Fruit fly (Drosophila melanogaster) whole organism, prepupa: ENCODE data around the gene Manf.

Experiments used
- Blimp-1 ChIP-seq: fragments of 200-800 bp; sonication (Bioruptor generic); optimal IDR thresholded peaks from 3 replicates; lab custom pipeline; 2017; ENCODE audit warnings: missing biosample characterization, missing genetic modification characterization, mild to moderate bottlenecking, moderate library complexity, missing genetic modification reagents
- CG10631 ChIP-seq: fragments of 200-800 bp; sonication (Bioruptor generic); optimal IDR thresholded peaks from 2 replicates; lab custom pipeline; 2016; ENCODE audit warnings: missing biosample characterization, missing genetic modification characterization
- CG10669 ChIP-seq: fragments of 200-800 bp; sonication (Bioruptor generic); optimal IDR thresholded peaks from 3 replicates; lab custom pipeline; 2018; ENCODE audit warnings: missing biosample characterization, mild to moderate bottlenecking, missing genetic modification characterization, moderate library complexity
- CG11294 ChIP-seq: fragments of 200-800 bp; sonication (Bioruptor generic); IDR thresholded peaks from 2 replicates; pipeline ENCODE4 v1.3.6; 2022; ENCODE audit warnings: missing biosample characterization, missing genetic modification characterization
- CG11762 ChIP-seq: fragments of 200-800 bp; sonication (Bioruptor generic); optimal IDR thresholded peaks from 3 replicates; lab custom pipeline; 2016; ENCODE audit warnings: missing biosample characterization, missing genetic modification characterization; ENCODE audit not compliant: insufficient read depth
- CG11902 ChIP-seq: fragments of 200-800 bp; sonication (Bioruptor generic); optimal IDR thresholded peaks from 3 replicates; lab custom pipeline; 2016; ENCODE audit warnings: missing biosample characterization, missing genetic modification characterization
- CG15336 ChIP-seq: fragments of 200-800 bp; sonication (Bioruptor generic); IDR thresholded peaks from 2 replicates; pipeline ENCODE4 v1.3.6; 2022; ENCODE audit warnings: missing biosample characterization, missing genetic modification characterization
- CG1621 ChIP-seq: fragments of 200-800 bp; sonication (Bioruptor generic); optimal IDR thresholded peaks from 3 replicates; lab custom pipeline; 2018; ENCODE audit warnings: missing biosample characterization, mild to moderate bottlenecking, missing genetic modification characterization
- CG16779 ChIP-seq: fragments of 200-800 bp; sonication (Bioruptor generic); optimal IDR thresholded peaks from 3 replicates; lab custom pipeline; 2017; ENCODE audit warnings: missing biosample characterization, mild to moderate bottlenecking, missing genetic modification characterization
- CG3032 ChIP-seq: fragments of 200-800 bp; optimal IDR thresholded peaks from 2 replicates; lab custom pipeline; 2019; ENCODE audit warnings: missing biosample characterization, mild to moderate bottlenecking, missing genetic modification characterization, moderate library complexity
- CG32006 ChIP-seq: fragments of 200-800 bp; sonication (Bioruptor generic); optimal IDR thresholded peaks from 3 replicates; lab custom pipeline; 2017; ENCODE audit warnings: missing biosample characterization, mild to moderate bottlenecking, missing genetic modification characterization
- CG3919 ChIP-seq: fragments of 200-800 bp; sonication (Bioruptor generic); optimal IDR thresholded peaks from 3 replicates; lab custom pipeline; 2016; ENCODE audit warnings: missing biosample characterization, missing genetic modification characterization
- CG4318 ChIP-seq: fragments of 200-800 bp; sonication (Bioruptor generic); optimal IDR thresholded peaks from 3 replicates; lab custom pipeline; 2017; ENCODE audit warnings: missing biosample characterization, mild to moderate bottlenecking, missing genetic modification characterization
- CG6276 ChIP-seq: fragments of 200-800 bp; sonication (Bioruptor generic); optimal IDR thresholded peaks from 2 replicates; lab custom pipeline; 2017; ENCODE audit warnings: missing biosample characterization, mild to moderate bottlenecking, missing genetic modification characterization
- CG6808 ChIP-seq: fragments of 200-800 bp; sonication (Bioruptor generic); optimal IDR thresholded peaks from 3 replicates; lab custom pipeline; 2017; ENCODE audit warnings: missing biosample characterization, missing genetic modification characterization, mild to moderate bottlenecking, moderate library complexity, missing genetic modification reagents
- CG6854 ChIP-seq: fragments of 200-800 bp; sonication (Bioruptor generic); optimal IDR thresholded peaks from 2 replicates; lab custom pipeline; 2017; ENCODE audit warnings: missing biosample characterization, mild to moderate bottlenecking, missing genetic modification characterization
- CG7368 ChIP-seq: fragments of 200-800 bp; sonication (Bioruptor generic); optimal IDR thresholded peaks from 3 replicates; lab custom pipeline; 2016; ENCODE audit warnings: missing biosample characterization, missing genetic modification characterization
- CG8119 ChIP-seq: fragments of 200-800 bp; sonication (Bioruptor generic); IDR thresholded peaks from 3 replicates; pipeline ENCODE4 v1.3.6; 2022; ENCODE audit warnings: missing biosample characterization, missing genetic modification characterization
- CG8319 ChIP-seq: fragments of 200-800 bp; sonication (Bioruptor generic); optimal IDR thresholded peaks from 3 replicates; lab custom pipeline; 2016; ENCODE audit warnings: missing biosample characterization, missing genetic modification characterization
- CG8632 ChIP-seq: fragments of 200-800 bp; sonication (Bioruptor generic); optimal IDR thresholded peaks from 3 replicates; lab custom pipeline; 2016; ENCODE audit warnings: missing biosample characterization, missing genetic modification characterization
- CG9139 ChIP-seq: fragments of 200-800 bp; sonication (Bioruptor generic); optimal IDR thresholded peaks from 3 replicates; lab custom pipeline; 2017; ENCODE audit warnings: missing biosample characterization, mild to moderate bottlenecking, missing genetic modification characterization
- Eip75B ChIP-seq: fragments of 200-800 bp; sonication (Bioruptor generic); optimal IDR thresholded peaks from 3 replicates; lab custom pipeline; 2016; ENCODE audit warnings: missing biosample characterization, missing genetic modification characterization
- Ets21C ChIP-seq: fragments of 200-800 bp; sonication (Bioruptor generic); optimal IDR thresholded peaks from 3 replicates; lab custom pipeline; 2016; ENCODE audit warnings: missing biosample characterization, missing genetic modification characterization
- Ets96B ChIP-seq: fragments of 200-800 bp; optimal IDR thresholded peaks from 2 replicates; lab custom pipeline; 2019; ENCODE audit warnings: missing biosample characterization, mild to moderate bottlenecking, missing genetic modification characterization, moderate library complexity
- Gug ChIP-seq: fragments of 200-800 bp; sonication (Bioruptor generic); IDR thresholded peaks from 2 replicates; pipeline ENCODE4 v1.3.6; 2022; ENCODE audit warnings: missing biosample characterization, missing genetic modification characterization
- Hr38 ChIP-seq: sonication (Bioruptor generic); optimal IDR thresholded peaks from 2 replicates; lab custom pipeline; 2016; ENCODE audit warnings: missing biosample characterization, missing genetic modification characterization
- Hr4 ChIP-seq: fragments of 200-800 bp; sonication (Bioruptor generic); optimal IDR thresholded peaks from 3 replicates; lab custom pipeline; 2016; ENCODE audit warnings: missing biosample characterization, missing genetic modification characterization
- OdsH ChIP-seq: fragments of 200-800 bp; sonication (Bioruptor generic); optimal IDR thresholded peaks from 3 replicates; lab custom pipeline; 2016; ENCODE audit warnings: missing biosample characterization, missing genetic modification characterization
- Sox102F ChIP-seq: fragments of 200-800 bp; sonication (Bioruptor generic); optimal IDR thresholded peaks from 2 replicates; lab custom pipeline; 2016; ENCODE audit warnings: missing biosample characterization, mild to moderate bottlenecking, missing genetic modification characterization
- Sox14 ChIP-seq: fragments of 200-800 bp; sonication (Bioruptor generic); optimal IDR thresholded peaks from 3 replicates; lab custom pipeline; 2016; ENCODE audit warnings: missing biosample characterization, missing genetic modification characterization
- acj6 ChIP-seq: fragments of 200-800 bp; sonication (Bioruptor generic); optimal IDR thresholded peaks from 3 replicates; lab custom pipeline; 2016; ENCODE audit warnings: missing biosample characterization, missing genetic modification characterization
- cyc ChIP-seq: fragments of 200-800 bp; sonication (Bioruptor generic); optimal IDR thresholded peaks from 3 replicates; lab custom pipeline; 2016; ENCODE audit warnings: missing biosample characterization, missing genetic modification characterization
- dac ChIP-seq: fragments of 200-800 bp; sonication (Bioruptor generic); optimal IDR thresholded peaks from 2 replicates; lab custom pipeline; 2017; ENCODE audit warnings: missing biosample characterization, mild to moderate bottlenecking, missing genetic modification characterization
- eg ChIP-seq: fragments of 200-800 bp; sonication (Bioruptor generic); IDR thresholded peaks from 3 replicates; pipeline ENCODE4 v1.3.6; 2022; ENCODE audit warnings: missing biosample characterization, missing genetic modification characterization
- esn ChIP-seq: fragments of 200-800 bp; sonication (Bioruptor generic); optimal IDR thresholded peaks from 2 replicates; lab custom pipeline; 2016; ENCODE audit warnings: missing biosample characterization, mild to moderate bottlenecking, missing genetic modification characterization, moderate library complexity
- fd59A ChIP-seq: fragments of 200-800 bp; sonication (Bioruptor generic); optimal IDR thresholded peaks from 2 replicates; lab custom pipeline; 2017; ENCODE audit warnings: missing biosample characterization, mild to moderate bottlenecking, missing genetic modification characterization, missing genetic modification reagents
- lz ChIP-seq: fragments of 200-800 bp; sonication (Bioruptor generic); optimal IDR thresholded peaks from 3 replicates; lab custom pipeline; 2016; ENCODE audit warnings: missing biosample characterization, missing genetic modification characterization
- salr ChIP-seq, 2 experiments: fragments of 200-800 bp; sonication (Bioruptor generic); optimal IDR thresholded peaks; 3 replicates each; lab custom pipeline; 2016 to 2018; ENCODE audit warnings: missing biosample characterization in 2 of 2, missing genetic modification characterization in 2 of 2, mild to moderate bottlenecking in 1 of 2
- spab ChIP-seq: fragments of 200-800 bp; sonication (Bioruptor generic); optimal IDR thresholded peaks from 2 replicates; lab custom pipeline; 2017; ENCODE audit warnings: missing biosample characterization, mild to moderate bottlenecking, missing genetic modification characterization, missing genetic modification reagents
- svp ChIP-seq: fragments of 200-800 bp; sonication (Bioruptor generic); peaks from one replicate; lab custom pipeline; 2016; ENCODE audit warnings: missing biosample characterization, missing genetic modification characterization
- topi ChIP-seq: fragments of 200-800 bp; sonication (Bioruptor generic); optimal IDR thresholded peaks from 3 replicates; lab custom pipeline; 2016; ENCODE audit warnings: missing biosample characterization, missing genetic modification characterization
- vri ChIP-seq: fragments of 200-800 bp; sonication (Bioruptor generic); optimal IDR thresholded peaks from 3 replicates; lab custom pipeline; 2016; ENCODE audit warnings: missing biosample characterization, mild to moderate bottlenecking, missing genetic modification characterization

Gene Manf

dm6 chr3R:16309302-16310080 lies 39.7 kb upstream of the Manf start (continued):
- TF ChIP-seq CG15336 = no peak
- no peak for TF ChIP-seq acj6 (GFP tag; lab: Kevin White, UChicago)
- peak; percentile 1 for TF ChIP-seq cyc
- no peak for TF ChIP-seq dac (GFP tag; lab: Kevin White, UChicago)
- no peak for TF ChIP-seq spab (GFP tag; lab: Kevin White, UChicago)
- TF ChIP-seq salr (GFP tag; optimal IDR thresholded peaks at IDR 0.05; lab: Kevin White, UChicago) = no peak
- TF ChIP-seq Blimp-1 (GFP tag; lab: Kevin White, UChicago) = no peak
- peak; percentile 24 for TF ChIP-seq CG7368 (GFP tag; lab: Kevin White, UChicago)
- TF ChIP-seq topi (GFP tag; lab: Kevin White, UChicago) = peak; percentile 11
- no peak for TF ChIP-seq CG11762 (GFP tag; lab: Kevin White, UChicago)
- TF ChIP-seq CG11294 (GFP tag; lab: Robert Waterston, UW) = no peak
- no peak for TF ChIP-seq Ets96B (tag; lab: Kevin White, UChicago)
- no peak for TF ChIP-seq fd59A (GFP tag; lab: Kevin White, UChicago)
- TF ChIP-seq CG8319 (GFP tag; lab: Kevin White, UChicago) = peak; percentile 31
- no peak for TF ChIP-seq Sox14
- TF ChIP-seq lz (GFP tag; lab: Kevin White, UChicago) = no peak
- TF ChIP-seq Ets21C (GFP tag; lab: Kevin White, UChicago) = no peak
- no peak for TF ChIP-seq CG11902 (GFP tag; lab: Kevin White, UChicago)
- TF ChIP-seq CG16779 (tag; lab: Kevin White, UChicago) = no peak
- peak; percentile 61 for TF ChIP-seq CG6854 (GFP tag; lab: Kevin White, UChicago)
- TF ChIP-seq Gug (GFP tag; lab: Robert Waterston, UW) = no peak
- no peak for TF ChIP-seq CG32006 (GFP tag; lab: Kevin White, UChicago)
- TF ChIP-seq esn = peak; percentile 45
- TF ChIP-seq CG4318 (GFP tag; lab: Kevin White, UChicago) = no peak
- peak; percentile 17 for TF ChIP-seq vri
- peak; percentile 1 for TF ChIP-seq CG6808 (GFP tag; lab: Kevin White, UChicago)
- no peak for TF ChIP-seq CG9139 (GFP tag; lab: Kevin White, UChicago)
- TF ChIP-seq CG1621 (tag; lab: Kevin White, UChicago) = no peak
- no peak for TF ChIP-seq CG10669 (GFP tag; lab: Kevin White, UChicago)
- TF ChIP-seq Eip75B (GFP tag; lab: Kevin White, UChicago) = peak; percentile 11
- TF ChIP-seq CG10631 (GFP tag; lab: Kevin White, UChicago) = no peak
- no peak for TF ChIP-seq Hr4 (GFP tag; lab: Kevin White, UChicago)
- TF ChIP-seq Sox102F (GFP tag; lab: Kevin White, UChicago) = peak; percentile 28
- TF ChIP-seq OdsH (GFP tag; lab: Kevin White, UChicago) = no peak
- no peak for TF ChIP-seq CG3919
- TF ChIP-seq CG3032 (tag; lab: Kevin White, UChicago) = no peak

- TF ChIP-seq Hr4 (GFP tag; lab: Kevin White, UChicago) (no peak), CG11902 (GFP tag; lab: Kevin White, UChicago) (no peak), svp (no peak), CG7368 (GFP tag; lab: Kevin White, UChicago) (no peak), CG32006 (GFP tag; lab: Kevin White, UChicago) (no peak), CG6276 (no peak), eg (GFP tag; lab: Robert Waterston, UW) (no peak), OdsH (GFP tag; lab: Kevin White, UChicago) (no peak), CG8632 (GFP tag; lab: Kevin White, UChicago) (no peak), CG9139 (GFP tag; lab: Kevin White, UChicago) (no peak), Ets21C (GFP tag; lab: Kevin White, UChicago) (no peak), CG8119 (GFP tag; lab: Robert Waterston, UW) (no peak), Hr38 (GFP tag; lab: Kevin White, UChicago) (no peak), fd59A (GFP tag; lab: Kevin White, UChicago) (no peak)
Measured at dm6 chr3R:16310081-16310493, 39.1 kb upstream of the Manf start.
